Worm (Caenorhabditis elegans) whole organism, L3 larva: Measurements from ENCODE around the gene gna-1.

Experiments used
- aly-2 ChIP-seq: fragments of 150-350 bp; optimal IDR thresholded peaks from 2 replicates; lab custom pipeline; 2014; ENCODE audit warnings: missing biosample characterization, missing genetic modification characterization
- ceh-16 ChIP-seq: sonication (generic microtip); optimal IDR thresholded peaks from 2 replicates; lab custom pipeline; 2017; ENCODE audit warnings: missing biosample characterization, missing genetic modification characterization
- ceh-82 ChIP-seq: fragments of 150-350 bp; optimal IDR thresholded peaks from 2 replicates; lab custom pipeline; 2014; ENCODE audit warnings: missing biosample characterization, missing genetic modification characterization
- elt-3 ChIP-seq, 3 experiments: fragments of 150-350 bp in 1 of 3; sonication (generic microtip) in 2 of 3; optimal IDR thresholded peaks; 2 replicates in 2 of 3; 4 replicates in 1 of 3; lab custom pipeline; 2014 to 2017; ENCODE audit warnings: missing biosample characterization in 3 of 3, missing genetic modification characterization in 3 of 3
- jun-1 ChIP-seq: fragments of 150-350 bp; optimal IDR thresholded peaks from 2 replicates; lab custom pipeline; 2014; ENCODE audit warnings: missing biosample characterization, missing genetic modification reagents, missing genetic modification characterization
- nhr-11 ChIP-seq: fragments of 150-350 bp; optimal IDR thresholded peaks from 2 replicates; lab custom pipeline; 2014; ENCODE audit warnings: missing biosample characterization, missing genetic modification characterization
- nhr-237 ChIP-seq: fragments of 150-350 bp; optimal IDR thresholded peaks from 2 replicates; lab custom pipeline; 2014; ENCODE audit warnings: missing biosample characterization, missing genetic modification characterization
- nhr-77 ChIP-seq: fragments of 150-350 bp; optimal IDR thresholded peaks from 2 replicates; lab custom pipeline; 2014; ENCODE audit warnings: missing biosample characterization, missing genetic modification characterization
- pqm-1 ChIP-seq: fragments of 150-350 bp; optimal IDR thresholded peaks from 2 replicates; lab custom pipeline; 2017; ENCODE audit warnings: missing biosample characterization, missing genetic modification characterization, inconsistent platforms
- snpc-4 ChIP-seq: fragments of 150-350 bp; optimal IDR thresholded peaks from 2 replicates; lab custom pipeline; 2014; ENCODE audit warnings: missing biosample characterization, missing genetic modification characterization
- zag-1 ChIP-seq: fragments of 150-350 bp; optimal IDR thresholded peaks from 2 replicates; lab custom pipeline; 2014; ENCODE audit warnings: missing biosample characterization, missing genetic modification characterization

DNA sequence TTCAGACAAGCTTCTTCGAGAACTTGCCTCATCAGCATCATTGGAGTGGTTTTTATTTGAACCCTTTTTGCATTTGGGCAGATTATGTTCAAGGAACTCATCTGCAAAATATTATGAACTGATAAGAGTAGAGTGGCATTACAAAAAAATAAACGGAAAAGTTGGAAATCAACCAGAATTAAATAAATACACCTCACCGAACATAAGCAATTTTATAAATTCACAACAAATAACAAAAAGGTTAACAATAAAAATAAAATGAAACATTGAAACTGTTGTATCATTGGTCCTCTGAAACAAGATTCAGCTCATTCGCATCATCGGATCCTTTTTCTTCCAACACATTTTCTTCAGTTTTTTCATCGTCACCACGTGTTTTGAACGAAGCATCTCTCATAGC, 2.7 kb downstream of the gna-1 start, which contains the start of gene asps-1:
- no peak for TF ChIP-seq pqm-1
- TF ChIP-seq nhr-11 (tag; lab: Kevin White, UChicago), result no peak
- TF ChIP-seq aly-2 (tag; lab: Kevin White, UChicago), result no peak
- TF ChIP-seq zag-1 (tag; lab: Kevin White, UChicago), result no peak
- no peak for TF ChIP-seq jun-1 (tag; lab: Kevin White, UChicago)
- TF ChIP-seq ceh-16 (tag; lab: Kevin White, UChicago), result no peak
- no peak for TF ChIP-seq ceh-82
- TF ChIP-seq nhr-77 (tag; lab: Kevin White, UChicago), result no peak
- no peak for TF ChIP-seq snpc-4 (tag; lab: Kevin White, UChicago)
- TF ChIP-seq elt-3 (tag; optimal IDR thresholded peaks at IDR 0.05; lab: Kevin White, UChicago), result no peak
- no peak for TF ChIP-seq nhr-237 (tag; lab: Kevin White, UChicago)
